Fruit fly (Drosophila melanogaster) whole organism, embryonic: ENCODE results near the gene ovm.

Source experiments
- Aef1 ChIP-seq: fragments of 200-800 bp; sonication (Bioruptor generic); IDR thresholded peaks from 3 replicates; pipeline ENCODE4 v1.3.6; 2022; ENCODE audit warnings: missing biosample characterization, missing genetic modification characterization
- Asciz ChIP-seq: fragments of 200-800 bp; sonication (Bioruptor generic); optimal IDR thresholded peaks from 2 replicates; lab custom pipeline; 2017; ENCODE audit warnings: missing biosample characterization, mild to moderate bottlenecking, missing genetic modification characterization, missing genetic modification reagents
- CG10209 ChIP-seq: fragments of 200-800 bp; sonication (Bioruptor generic); optimal IDR thresholded peaks from 3 replicates; lab custom pipeline; 2017; ENCODE audit warnings: missing biosample characterization, mild to moderate bottlenecking, missing genetic modification characterization, missing genetic modification reagents
- CG10959 ChIP-seq: fragments of 200-800 bp; sonication (Bioruptor generic); IDR thresholded peaks from 2 replicates; pipeline ENCODE4 v1.3.6; 2022; ENCODE audit warnings: missing biosample characterization, missing genetic modification characterization
- CG10979 ChIP-seq: fragments of 200-800 bp; sonication (Bioruptor generic); optimal IDR thresholded peaks from 2 replicates; lab custom pipeline; 2018; ENCODE audit warnings: missing biosample characterization, mild to moderate bottlenecking, missing genetic modification characterization, moderate library complexity
- CG11456 ChIP-seq: fragments of 200-800 bp; sonication (Bioruptor generic); IDR thresholded peaks from 3 replicates; pipeline ENCODE4 v1.3.6; 2022; ENCODE audit warnings: missing biosample characterization, missing genetic modification characterization
- CG12236 ChIP-seq: fragments of 200-800 bp; sonication (Bioruptor generic); optimal IDR thresholded peaks from 2 replicates; lab custom pipeline; 2016; ENCODE audit warnings: missing biosample characterization, missing genetic modification characterization
- CG13775 ChIP-seq: fragments of 200-800 bp; sonication (Bioruptor generic); optimal IDR thresholded peaks from 3 replicates; lab custom pipeline; 2017; ENCODE audit warnings: missing biosample characterization, mild to moderate bottlenecking, missing genetic modification characterization
- CG14860 ChIP-seq: fragments of 200-800 bp; sonication (Bioruptor generic); IDR thresholded peaks from 3 replicates; pipeline ENCODE4 v1.3.6; 2022; ENCODE audit warnings: missing biosample characterization, missing genetic modification characterization; ENCODE audit not compliant: partially characterized antibody
- CG15011 ChIP-seq: fragments of 200-800 bp; sonication (Bioruptor generic); optimal IDR thresholded peaks from 3 replicates; lab custom pipeline; 2018; ENCODE audit warnings: missing biosample characterization, mild to moderate bottlenecking, missing genetic modification characterization
- CG17361 ChIP-seq: fragments of 200-800 bp; sonication (Bioruptor generic); IDR thresholded peaks from 3 replicates; pipeline ENCODE4 v1.3.6; 2022; ENCODE audit warnings: missing biosample characterization, missing genetic modification characterization
- CG17829 ChIP-seq: fragments of 200-800 bp; optimal IDR thresholded peaks from 2 replicates; lab custom pipeline; 2019; ENCODE audit warnings: missing biosample characterization, mild to moderate bottlenecking, missing genetic modification characterization, moderate library complexity
- CG2889 ChIP-seq: fragments of 200-800 bp; sonication (Bioruptor generic); IDR thresholded peaks from 3 replicates; pipeline ENCODE4 v1.3.6; 2022; ENCODE audit warnings: missing biosample characterization, missing genetic modification characterization
- CG32532 ChIP-seq: fragments of 200-800 bp; sonication (Bioruptor generic); IDR thresholded peaks from 2 replicates; pipeline ENCODE4 v1.3.6; 2022; ENCODE audit warnings: missing biosample characterization, missing genetic modification characterization
- CG34422 ChIP-seq: fragments of 200-800 bp; sonication (Bioruptor generic); IDR thresholded peaks from 3 replicates; pipeline ENCODE4 v1.3.6; 2022; ENCODE audit warnings: missing biosample characterization, missing genetic modification characterization
- CG42726 ChIP-seq: fragments of 200-800 bp; sonication (Bioruptor generic); IDR thresholded peaks from 2 replicates; pipeline ENCODE4 v1.3.6; 2022; ENCODE audit warnings: missing biosample characterization, missing genetic modification characterization; ENCODE audit not compliant: partially characterized antibody
- CG4404 ChIP-seq: fragments of 200-800 bp; sonication (Bioruptor generic); IDR thresholded peaks from 2 replicates; pipeline ENCODE4 v1.3.6; 2022; ENCODE audit warnings: missing biosample characterization, missing genetic modification characterization
- CG4707 ChIP-seq: fragments of 200-800 bp; sonication (Bioruptor generic); optimal IDR thresholded peaks from 2 replicates; lab custom pipeline; 2018; ENCODE audit warnings: missing biosample characterization, mild to moderate bottlenecking, missing genetic modification characterization, moderate library complexity
- CG5953 ChIP-seq: fragments of 200-800 bp; sonication (Bioruptor generic); IDR thresholded peaks from 2 replicates; pipeline ENCODE4 v1.3.6; 2022; ENCODE audit warnings: missing biosample characterization, missing genetic modification characterization
- CG8944 ChIP-seq: fragments of 200-800 bp; sonication (Bioruptor generic); optimal IDR thresholded peaks from 3 replicates; lab custom pipeline; 2016; ENCODE audit warnings: missing biosample characterization, missing genetic modification characterization
- CTCF ChIP-seq: fragments of 200-800 bp; sonication (Bioruptor generic); optimal IDR thresholded peaks from 2 replicates; lab custom pipeline; 2017; ENCODE audit warnings: missing biosample characterization, mild to moderate bottlenecking, missing genetic modification characterization, moderate library complexity
- Chrac-16 ChIP-seq: fragments of 200-800 bp; sonication (Bioruptor generic); optimal IDR thresholded peaks from 3 replicates; lab custom pipeline; 2016; ENCODE audit warnings: missing biosample characterization, missing genetic modification characterization
- D ChIP-seq, 2 experiments: fragments of 200-800 bp in 1 of 2; fragments of >200 bp in 1 of 2; sonication (Bioruptor generic) in 1 of 2; optimal IDR thresholded peaks; 2 replicates in 1 of 2; 3 replicates in 1 of 2; lab custom pipeline; 2017; ENCODE audit warnings: mild to moderate bottlenecking in 1 of 2, missing biosample characterization in 1 of 2, missing genetic modification characterization in 1 of 2, missing genetic modification reagents in 1 of 2
- Dll ChIP-seq: fragments of 200-800 bp; sonication (Bioruptor generic); IDR thresholded peaks from 4 replicates; pipeline ENCODE4 v1.3.6; 2022; ENCODE audit warnings: missing biosample characterization, missing genetic modification characterization; ENCODE audit not compliant: partially characterized antibody
- HHEX ChIP-seq: fragments of 200-800 bp; sonication (Bioruptor generic); optimal IDR thresholded peaks from 3 replicates; lab custom pipeline; 2017; ENCODE audit warnings: missing biosample characterization, mild to moderate bottlenecking, missing genetic modification characterization, missing genetic modification reagents
- HmgZ ChIP-seq: fragments of 200-800 bp; sonication (Bioruptor generic); optimal IDR thresholded peaks from 2 replicates; lab custom pipeline; 2018; ENCODE audit warnings: missing biosample characterization, mild to moderate bottlenecking, missing genetic modification characterization
- Jarid2 ChIP-seq: fragments of 200-800 bp; sonication (Bioruptor generic); optimal IDR thresholded peaks from 3 replicates; lab custom pipeline; 2017; ENCODE audit warnings: mild to moderate bottlenecking, missing biosample characterization, missing genetic modification reagents, missing genetic modification characterization
- Kr ChIP-seq: fragments of 200-800 bp; sonication (Bioruptor generic); optimal IDR thresholded peaks from 2 replicates; lab custom pipeline; 2017; ENCODE audit warnings: missing biosample characterization, mild to moderate bottlenecking, missing genetic modification characterization
- Meics ChIP-seq: fragments of 200-800 bp; sonication (Bioruptor generic); optimal IDR thresholded peaks from 2 replicates; lab custom pipeline; 2017; ENCODE audit warnings: missing biosample characterization, mild to moderate bottlenecking, missing genetic modification characterization
- Mes4 ChIP-seq: fragments of 200-800 bp; sonication (Bioruptor generic); optimal IDR thresholded peaks from 2 replicates; lab custom pipeline; 2016; ENCODE audit warnings: missing biosample characterization, missing genetic modification characterization
- Mrtf ChIP-seq: fragments of 200-800 bp; sonication (Bioruptor generic); IDR thresholded peaks from 3 replicates; pipeline ENCODE4 v1.3.6; 2022; ENCODE audit warnings: missing biosample characterization, missing genetic modification characterization
- PHDP ChIP-seq: fragments of 200-800 bp; sonication (Bioruptor generic); optimal IDR thresholded peaks from 3 replicates; lab custom pipeline; 2018; ENCODE audit warnings: missing biosample characterization, mild to moderate bottlenecking, missing genetic modification characterization, moderate library complexity
- cato ChIP-seq: fragments of 200-800 bp; sonication (Bioruptor generic); optimal IDR thresholded peaks from 2 replicates; lab custom pipeline; 2016; ENCODE audit warnings: missing biosample characterization, missing genetic modification characterization, borderline replicate concordance
- caup ChIP-seq: fragments of 200-800 bp; sonication (Bioruptor generic); optimal IDR thresholded peaks from 3 replicates; lab custom pipeline; 2017; ENCODE audit warnings: missing biosample characterization, mild to moderate bottlenecking, missing genetic modification characterization, moderate library complexity; ENCODE audit not compliant: severe bottlenecking
- dm ChIP-seq: fragments of 200-800 bp; sonication (Bioruptor generic); optimal IDR thresholded peaks from 3 replicates; lab custom pipeline; 2016; ENCODE audit warnings: missing biosample characterization, missing genetic modification characterization
- gce ChIP-seq: fragments of 200-800 bp; sonication (Bioruptor generic); IDR thresholded peaks from 3 replicates; pipeline ENCODE4 v1.3.6; 2022; ENCODE audit warnings: missing biosample characterization, missing genetic modification characterization
- gsb-n ChIP-seq: fragments of 200-800 bp; sonication (Bioruptor generic); optimal IDR thresholded peaks from 3 replicates; lab custom pipeline; 2018; ENCODE audit warnings: missing biosample characterization, mild to moderate bottlenecking, missing genetic modification characterization
- kah ChIP-seq: fragments of 200-800 bp; sonication (Bioruptor generic); optimal IDR thresholded peaks from 2 replicates; lab custom pipeline; 2018; ENCODE audit warnings: missing biosample characterization, mild to moderate bottlenecking, missing genetic modification characterization
- lilli ChIP-seq: fragments of 200-800 bp; sonication (Bioruptor generic); optimal IDR thresholded peaks from 3 replicates; lab custom pipeline; 2016; ENCODE audit warnings: missing biosample characterization, missing genetic modification characterization
- mirr ChIP-seq: fragments of 200-800 bp; sonication (Bioruptor generic); optimal IDR thresholded peaks from 3 replicates; lab custom pipeline; 2018; ENCODE audit warnings: missing biosample characterization, mild to moderate bottlenecking, missing genetic modification characterization
- pb ChIP-seq: fragments of 200-800 bp; sonication (Bioruptor generic); optimal IDR thresholded peaks from 3 replicates; lab custom pipeline; 2016; ENCODE audit warnings: missing biosample characterization, missing genetic modification characterization
- pita ChIP-seq: fragments of 200-800 bp; sonication (Bioruptor generic); optimal IDR thresholded peaks from 2 replicates; lab custom pipeline; 2017; ENCODE audit warnings: missing biosample characterization, mild to moderate bottlenecking, missing genetic modification characterization
- shn ChIP-seq: fragments of 200-800 bp; sonication (Bioruptor generic); optimal IDR thresholded peaks from 3 replicates; lab custom pipeline; 2016; ENCODE audit warnings: missing biosample characterization, missing genetic modification characterization
- slbo ChIP-seq: fragments of 200-800 bp; sonication (Bioruptor generic); IDR thresholded peaks from 2 replicates; pipeline ENCODE4 v1.3.6; 2022; ENCODE audit warnings: missing biosample characterization, missing genetic modification characterization
- so ChIP-seq: fragments of 200-800 bp; sonication (Bioruptor generic); IDR thresholded peaks from 3 replicates; pipeline ENCODE4 v1.3.6; 2022; ENCODE audit warnings: missing biosample characterization, missing genetic modification characterization
- sqz ChIP-seq: fragments of 200-800 bp; sonication (Bioruptor generic); optimal IDR thresholded peaks from 3 replicates; lab custom pipeline; 2018; ENCODE audit warnings: missing biosample characterization, mild to moderate bottlenecking, missing genetic modification characterization
- tgo ChIP-seq: fragments of 200-800 bp; sonication (Bioruptor generic); IDR thresholded peaks from 3 replicates; pipeline ENCODE4 v1.3.6; 2022; ENCODE audit warnings: missing biosample characterization, missing genetic modification characterization
- vfl ChIP-seq: fragments of 200-800 bp; sonication (Bioruptor generic); optimal IDR thresholded peaks from 2 replicates; lab custom pipeline; 2016; ENCODE audit warnings: missing biosample characterization, missing genetic modification characterization
- vvl ChIP-seq: fragments of 200-800 bp; sonication (Bioruptor generic); IDR thresholded peaks from 2 replicates; pipeline ENCODE4 v1.3.6; 2022; ENCODE audit warnings: missing biosample characterization, missing genetic modification characterization
- z ChIP-seq: fragments of 200-800 bp; sonication (Bioruptor generic); IDR thresholded peaks from 3 replicates; pipeline ENCODE4 v1.3.6; 2022; ENCODE audit warnings: missing biosample characterization, missing genetic modification characterization
- zfh1 ChIP-seq: fragments of 200-800 bp; sonication (Bioruptor generic); IDR thresholded peaks from 3 replicates; pipeline ENCODE4 v1.3.6; 2022; ENCODE audit warnings: missing biosample characterization, missing genetic modification characterization
- zfh2 ChIP-seq: fragments of 200-800 bp; sonication (Bioruptor generic); optimal IDR thresholded peaks from 2 replicates; lab custom pipeline; 2016; ENCODE audit warnings: missing biosample characterization, missing genetic modification characterization

Gene ovm

dm6 chr2L:143088-143487 is 2.3 kb upstream of the ovm start, which contains the start of the genes CG31974 and CG11454 (continued):
- no peak for TF ChIP-seq Aef1
- peak; percentile 34; the same call in 1 of the 3 replicates for TF ChIP-seq CG14860
- no peak for TF ChIP-seq cato (GFP tag; lab: Kevin White, UChicago)
- TF ChIP-seq CG42726 (GFP tag; lab: Robert Waterston, UW), result peak; percentile 53; the same call in 1 of the 2 replicates
- TF ChIP-seq Meics (GFP tag; lab: Kevin White, UChicago), result no peak
- TF ChIP-seq CG34422 (GFP tag; lab: Robert Waterston, UW), result no peak
- no peak for TF ChIP-seq lilli (GFP tag; lab: Kevin White, UChicago)
- peak; percentile 7 for TF ChIP-seq CG10979 (tag; lab: Kevin White, UChicago)
- no peak for TF ChIP-seq CG11456 (GFP tag; lab: Robert Waterston, UW)
- no peak for TF ChIP-seq Jarid2 (GFP tag; lab: Kevin White, UChicago)
- TF ChIP-seq Asciz (GFP tag; lab: Kevin White, UChicago), result no peak
- TF ChIP-seq Mrtf (GFP tag; lab: Robert Waterston, UW), result no peak
- no peak for TF ChIP-seq shn (GFP tag; lab: Kevin White, UChicago)
- peak; percentile 43 for TF ChIP-seq CTCF (GFP tag; lab: Kevin White, UChicago)
- TF ChIP-seq vvl (GFP tag; lab: Robert Waterston, UW), result peak; percentile 15; the same call in 1 of the 2 replicates
- no peak for TF ChIP-seq so
- no peak for TF ChIP-seq vfl (GFP tag; lab: Kevin White, UChicago)
- TF ChIP-seq CG10209 (GFP tag; lab: Kevin White, UChicago), result no peak
- TF ChIP-seq CG15011 (GFP tag; lab: Kevin White, UChicago), result no peak
- TF ChIP-seq sqz (GFP tag; lab: Kevin White, UChicago), result no peak
- TF ChIP-seq CG2889 (GFP tag; lab: Robert Waterston, UW), result no peak
- TF ChIP-seq CG17829, result peak; percentile 47
- TF ChIP-seq zfh1 (GFP tag; lab: Robert Waterston, UW), result no peak
- no peak for TF ChIP-seq CG13775 (GFP tag; lab: Kevin White, UChicago)
- TF ChIP-seq Dll (GFP tag; lab: Robert Waterston, UW), result peak; percentile 88
- peak; percentile 24 for TF ChIP-seq PHDP
- TF ChIP-seq CG32532 (GFP tag; lab: Robert Waterston, UW), result no peak
- TF ChIP-seq HHEX (GFP tag; lab: Kevin White, UChicago), result no peak
- no peak for TF ChIP-seq slbo
- no peak for TF ChIP-seq Mes4
- no peak for TF ChIP-seq CG4707 (GFP tag; lab: Kevin White, UChicago)
- TF ChIP-seq HmgZ (tag; lab: Kevin White, UChicago), result peak; percentile 61
- TF ChIP-seq CG5953 (GFP tag; lab: Robert Waterston, UW), result no peak
- no peak for TF ChIP-seq dm (GFP tag; lab: Kevin White, UChicago)
- no peak for TF ChIP-seq kah (GFP tag; lab: Kevin White, UChicago)
- TF ChIP-seq Chrac-16 (GFP tag; lab: Kevin White, UChicago), result no peak
- no peak for TF ChIP-seq Kr (GFP tag; lab: Kevin White, UChicago)
- peak; percentile 34 for TF ChIP-seq mirr (GFP tag; lab: Kevin White, UChicago)
- TF ChIP-seq CG8944 (GFP tag; lab: Kevin White, UChicago), result no peak
- TF ChIP-seq D (optimal IDR thresholded peaks at IDR 0.05; lab: Kevin White, UChicago), result no peak
- no peak for TF ChIP-seq D (GFP tag; optimal IDR thresholded peaks at IDR 0.05; lab: Kevin White, UChicago)
- TF ChIP-seq gce (GFP tag; lab: Robert Waterston, UW), result no peak
- no peak for TF ChIP-seq caup (GFP tag; lab: Kevin White, UChicago)
- TF ChIP-seq pb, result no peak
- no peak for TF ChIP-seq pita
- no peak for TF ChIP-seq zfh2
- no peak for TF ChIP-seq tgo
- no peak for TF ChIP-seq CG4404 (GFP tag; lab: Robert Waterston, UW)
- no peak for TF ChIP-seq CG10959 (GFP tag; lab: Robert Waterston, UW)
- TF ChIP-seq z (GFP tag; lab: Robert Waterston, UW), result no peak
- no peak for TF ChIP-seq CG12236
- no peak for TF ChIP-seq gsb-n (tag; lab: Kevin White, UChicago)
- no peak for TF ChIP-seq CG17361
